Worm (Caenorhabditis elegans) whole organism, mixed stage, embryonic: Measurements from ENCODE around the gene sti-1.

Source experiments
- ceh-39 ChIP-seq: fragments of 150-350 bp; optimal IDR thresholded peaks from 2 replicates; lab custom pipeline; 2014; ENCODE audit warnings: missing biosample characterization, missing genetic modification characterization
- lin-13 ChIP-seq: fragments of 150-350 bp; optimal IDR thresholded peaks from 2 replicates; lab custom pipeline; 2014; ENCODE audit warnings: missing biosample characterization, missing genetic modification characterization
- snpc-4 ChIP-seq: fragments of 150-350 bp; optimal IDR thresholded peaks from 2 replicates; lab custom pipeline; 2014; ENCODE audit warnings: missing biosample characterization, missing genetic modification characterization
- unc-39 ChIP-seq: fragments of 150-350 bp; optimal IDR thresholded peaks from 2 replicates; lab custom pipeline; 2014; ENCODE audit warnings: missing biosample characterization, missing genetic modification characterization
- ztf-11 ChIP-seq: fragments of 150-350 bp; optimal IDR thresholded peaks from 2 replicates; lab custom pipeline; 2014; ENCODE audit warnings: missing biosample characterization, missing genetic modification characterization

ce11 chrV:738770-739169, 34.5 kb upstream of the sti-1 start, which contains the start of gene srj-24:
- TF ChIP-seq lin-13 (tag; lab: Kevin White, UChicago) = no peak
- no peak for TF ChIP-seq ceh-39 (tag; lab: Kevin White, UChicago)
- no peak for TF ChIP-seq ztf-11 (tag; lab: Kevin White, UChicago)
- TF ChIP-seq snpc-4 (tag; lab: Kevin White, UChicago) = no peak
- TF ChIP-seq unc-39 (tag; lab: Kevin White, UChicago) = no peak
